Worm (Caenorhabditis elegans) whole organism, young adult: ENCODE data around the gene C55A6.6.

ENCODE experiments used
- B0019.2 ChIP-seq: fragments of 200-800 bp; sonication (Bioruptor generic); conservative IDR thresholded peaks from 2 replicates; pipeline ENCODE4 v1.3.6; 2022; ENCODE audit warnings: missing genetic modification reagents, missing genetic modification characterization, missing compliant biosample characterization
- B0261.1 ChIP-seq: sonication (generic microtip); optimal IDR thresholded peaks from 2 replicates; lab custom pipeline; 2016; ENCODE audit warnings: mild to moderate bottlenecking, missing genetic modification characterization, moderate library complexity, missing compliant biosample characterization
- B0336.3 ChIP-seq: fragments of 200-800 bp; sonication (Bioruptor generic); IDR thresholded peaks from 2 replicates; pipeline ENCODE4 v1.3.6; 2022; ENCODE audit warnings: missing genetic modification characterization, missing compliant biosample characterization
- C17E4.6 ChIP-seq: fragments of 200-800 bp; sonication (Bioruptor generic); IDR thresholded peaks from 2 replicates; pipeline ENCODE4 v1.3.6; 2022; ENCODE audit warnings: missing genetic modification reagents, missing genetic modification characterization, missing compliant biosample characterization
- F49E8.2 ChIP-seq: sonication (generic microtip); optimal IDR thresholded peaks from 3 replicates; lab custom pipeline; 2017; ENCODE audit warnings: missing genetic modification characterization, mild to moderate bottlenecking, missing compliant biosample characterization, antibody characterized with exemption, moderate library complexity; ENCODE audit not compliant: insufficient read depth
- F55B11.4 ChIP-seq: sonication (generic microtip); optimal IDR thresholded peaks from 2 replicates; lab custom pipeline; 2016; ENCODE audit warnings: missing compliant biosample characterization, missing genetic modification characterization, borderline replicate concordance; ENCODE audit not compliant: insufficient read depth
- F57C9.4 ChIP-seq: sonication (generic microtip); optimal IDR thresholded peaks from 2 replicates; lab custom pipeline; 2017; ENCODE audit warnings: mild to moderate bottlenecking, missing genetic modification characterization, missing compliant biosample characterization
- K12H6.12 ChIP-seq: fragments of 200-800 bp; sonication (Bioruptor generic); optimal IDR thresholded peaks from 2 replicates; lab custom pipeline; 2018; ENCODE audit warnings: mild to moderate bottlenecking, missing genetic modification characterization, missing compliant biosample characterization
- T07F8.4 ChIP-seq: sonication (generic microtip); optimal IDR thresholded peaks from 2 replicates; lab custom pipeline; 2016; ENCODE audit warnings: mild to moderate bottlenecking, missing genetic modification characterization, moderate library complexity, missing compliant biosample characterization
- Y53F4B.3 ChIP-seq: fragments of 200-800 bp; sonication (Bioruptor generic); IDR thresholded peaks from 2 replicates; pipeline ENCODE4 v1.3.6; 2022; ENCODE audit warnings: missing genetic modification reagents, missing genetic modification characterization, missing compliant biosample characterization
- Y56A3A.18 ChIP-seq: fragments of 200-800 bp; sonication (Bioruptor generic); IDR thresholded peaks from 2 replicates; pipeline ENCODE4 v1.3.6; 2022; ENCODE audit warnings: missing genetic modification reagents, missing genetic modification characterization, missing compliant biosample characterization
- Y95B8A.8 ChIP-seq: fragments of 200-800 bp; sonication (Bioruptor generic); IDR thresholded peaks from 2 replicates; pipeline ENCODE4 v1.3.6; 2022; ENCODE audit warnings: missing genetic modification reagents, missing genetic modification characterization, missing compliant biosample characterization
- ama-1 ChIP-seq, 3 experiments: fragments of 150-350 bp in 1 of 3; sonication (generic microtip) in 2 of 3; optimal IDR thresholded peaks; 2 replicates each; lab custom pipeline; 2014 to 2018; ENCODE audit warnings: missing biosample characterization in 2 of 3, missing genetic modification characterization in 2 of 3, missing genetic modification reagents in 2 of 3
- aptf-2 ChIP-seq: fragments of 200-800 bp; sonication (Bioruptor generic); conservative IDR thresholded peaks from 2 replicates; pipeline ENCODE4 v1.3.6; 2022; ENCODE audit warnings: missing genetic modification reagents, missing genetic modification characterization, missing compliant biosample characterization
- aptf-3 ChIP-seq: fragments of 200-800 bp; sonication (Bioruptor generic); IDR thresholded peaks from 2 replicates; pipeline ENCODE4 v1.3.6; 2022; ENCODE audit warnings: missing genetic modification characterization, missing compliant biosample characterization
- atf-7 ChIP-seq: sonication (generic microtip); optimal IDR thresholded peaks from 2 replicates; lab custom pipeline; 2017; ENCODE audit warnings: mild to moderate bottlenecking, missing genetic modification characterization, missing compliant biosample characterization
- bed-1 ChIP-seq: fragments of 200-800 bp; sonication (Bioruptor generic); IDR thresholded peaks from 2 replicates; pipeline ENCODE4 v1.3.6; 2022; ENCODE audit warnings: missing genetic modification reagents, missing genetic modification characterization, missing compliant biosample characterization
- ccch-3 ChIP-seq: fragments of 200-800 bp; sonication (Bioruptor generic); optimal IDR thresholded peaks from 2 replicates; lab custom pipeline; 2018; ENCODE audit warnings: mild to moderate bottlenecking, missing genetic modification characterization, missing compliant biosample characterization
- ceh-100 ChIP-seq: fragments of 200-800 bp; sonication (Bioruptor generic); IDR thresholded peaks from 2 replicates; pipeline ENCODE4 v1.3.6; 2022; ENCODE audit warnings: missing genetic modification reagents, missing genetic modification characterization, missing compliant biosample characterization
- ceh-91 ChIP-seq: fragments of 200-800 bp; sonication (Bioruptor generic); IDR thresholded peaks from 2 replicates; pipeline ENCODE4 v1.3.6; 2022; ENCODE audit warnings: missing genetic modification reagents, missing genetic modification characterization, missing compliant biosample characterization
- chd-7 ChIP-seq: sonication (generic microtip); optimal IDR thresholded peaks from 2 replicates; lab custom pipeline; 2016; ENCODE audit warnings: mild to moderate bottlenecking, missing genetic modification characterization, moderate library complexity, missing compliant biosample characterization
- die-1 ChIP-seq: sonication (generic microtip); optimal IDR thresholded peaks from 2 replicates; lab custom pipeline; 2016; ENCODE audit warnings: missing genotype, mild to moderate bottlenecking, missing genetic modification characterization, missing compliant biosample characterization
- dpl-1 ChIP-seq: fragments of 150-350 bp; optimal IDR thresholded peaks from 2 replicates; lab custom pipeline; 2014; ENCODE audit warnings: missing biosample characterization, missing genetic modification reagents, missing genetic modification characterization
- egrh-3 ChIP-seq: fragments of 200-800 bp; sonication (Bioruptor generic); IDR thresholded peaks from 2 replicates; pipeline ENCODE4 v1.3.6; 2022; ENCODE audit warnings: missing genetic modification reagents, missing genetic modification characterization, missing compliant biosample characterization
- hlh-12 ChIP-seq: sonication (generic microtip); optimal IDR thresholded peaks from 2 replicates; lab custom pipeline; 2016; ENCODE audit warnings: missing genetic modification characterization, missing compliant biosample characterization
- let-526 ChIP-seq: fragments of 200-800 bp; sonication (Bioruptor generic); IDR thresholded peaks from 2 replicates; pipeline ENCODE4 v1.3.6; 2022; ENCODE audit warnings: missing genetic modification reagents, missing genetic modification characterization, missing compliant biosample characterization
- let-607 ChIP-seq, 2 experiments: fragments of 200-800 bp in 1 of 2; sonication (Bioruptor generic) in 1 of 2; sonication (generic microtip) in 1 of 2; optimal IDR thresholded peaks; 2 replicates each; lab custom pipeline; 2016 to 2018; ENCODE audit warnings: mild to moderate bottlenecking in 2 of 2, missing compliant biosample characterization in 2 of 2, missing genetic modification characterization in 2 of 2, moderate library complexity in 2 of 2, missing genotype in 1 of 2
- lin-54 ChIP-seq: fragments of 200-800 bp; sonication (Bioruptor generic); optimal IDR thresholded peaks from 2 replicates; lab custom pipeline; 2018; ENCODE audit warnings: mild to moderate bottlenecking, missing genetic modification characterization, missing compliant biosample characterization
- lsl-1 ChIP-seq: fragments of 200-800 bp; sonication (Bioruptor generic); optimal IDR thresholded peaks from 2 replicates; lab custom pipeline; 2018; ENCODE audit warnings: mild to moderate bottlenecking, missing genetic modification characterization, moderate library complexity, missing compliant biosample characterization
- madf-10 ChIP-seq: sonication (generic microtip); optimal IDR thresholded peaks from 2 replicates; lab custom pipeline; 2016; ENCODE audit warnings: mild to moderate bottlenecking, missing genetic modification characterization, missing compliant biosample characterization
- madf-6 ChIP-seq: fragments of 200-800 bp; sonication (Bioruptor generic); IDR thresholded peaks from 2 replicates; pipeline ENCODE4 v1.3.6; 2022; ENCODE audit warnings: missing genetic modification reagents, missing genetic modification characterization, missing compliant biosample characterization
- madf-8 ChIP-seq: fragments of 200-800 bp; sonication (Bioruptor generic); conservative IDR thresholded peaks from 2 replicates; pipeline ENCODE4 v1.3.6; 2022; ENCODE audit warnings: missing genetic modification reagents, missing genetic modification characterization, missing compliant biosample characterization
- mcd-1 ChIP-seq: fragments of 200-800 bp; sonication (Bioruptor generic); IDR thresholded peaks from 2 replicates; pipeline ENCODE4 v1.3.6; 2022; ENCODE audit warnings: missing genetic modification reagents, missing genetic modification characterization, missing compliant biosample characterization
- mel-28 ChIP-seq: sonication (generic microtip); optimal IDR thresholded peaks from 2 replicates; lab custom pipeline; 2016; ENCODE audit warnings: borderline replicate concordance, mild to moderate bottlenecking, missing genetic modification characterization, missing compliant biosample characterization
- nfya-1 ChIP-seq: sonication (generic microtip); optimal IDR thresholded peaks from 2 replicates; lab custom pipeline; 2017; ENCODE audit warnings: antibody characterized with exemption, missing compliant biosample characterization, missing genetic modification characterization, borderline replicate concordance; ENCODE audit not compliant: insufficient read depth
- rcor-1 ChIP-seq: fragments of 200-800 bp; sonication (Bioruptor generic); IDR thresholded peaks from 2 replicates; pipeline ENCODE4 v1.3.6; 2022; ENCODE audit warnings: missing genetic modification reagents, missing genetic modification characterization, missing compliant biosample characterization
- rec-8 ChIP-seq, 2 experiments: sonication (generic microtip); optimal IDR thresholded peaks; 2 replicates each; lab custom pipeline; 2016; ENCODE audit warnings: mild to moderate bottlenecking in 2 of 2, missing genetic modification characterization in 2 of 2, missing genetic modification reagents in 2 of 2, missing genotype in 2 of 2, missing biosample characterization in 1 of 2, missing compliant biosample characterization in 1 of 2, moderate library complexity in 1 of 2
- snpc-3.4 ChIP-seq: sonication (generic microtip); optimal IDR thresholded peaks from 2 replicates; lab custom pipeline; 2017; ENCODE audit warnings: missing genetic modification characterization, mild to moderate bottlenecking, missing compliant biosample characterization, antibody characterized with exemption, moderate library complexity, missing genotype, missing genetic modification reagents
- snpc-4 ChIP-seq, 5 experiments: fragments of 150-350 bp in 1 of 5; sonication (generic microtip) in 4 of 5; optimal IDR thresholded peaks; 2 replicates each; lab custom pipeline; 2014 to 2018; ENCODE audit warnings: missing genetic modification characterization in 5 of 5, missing biosample characterization in 3 of 5, antibody characterized with exemption in 2 of 5, mild to moderate bottlenecking in 2 of 5, missing compliant biosample characterization in 2 of 5, missing genotype in 2 of 5, moderate library complexity in 2 of 5, missing genetic modification reagents in 1 of 5
- sptf-2 ChIP-seq: fragments of 200-800 bp; sonication (Bioruptor generic); optimal IDR thresholded peaks from 2 replicates; lab custom pipeline; 2018; ENCODE audit warnings: mild to moderate bottlenecking, missing genetic modification characterization, missing compliant biosample characterization
- unc-130 ChIP-seq: sonication (generic microtip); optimal IDR thresholded peaks from 2 replicates; lab custom pipeline; 2016; ENCODE audit warnings: missing genetic modification reagents, missing genetic modification characterization, missing compliant biosample characterization
- xnd-1 ChIP-seq: sonication (generic microtip); optimal IDR thresholded peaks from 2 replicates; lab custom pipeline; 2016; ENCODE audit warnings: missing genotype, missing genetic modification reagents, missing genetic modification characterization, missing compliant biosample characterization
- zfh-2 ChIP-seq: fragments of 200-800 bp; sonication (Bioruptor generic); conservative IDR thresholded peaks from 2 replicates; pipeline ENCODE4 v1.3.6; 2022; ENCODE audit warnings: missing genetic modification reagents, missing genetic modification characterization, missing compliant biosample characterization
- ztf-22 ChIP-seq: fragments of 200-800 bp; sonication (Bioruptor generic); optimal IDR thresholded peaks from 2 replicates; lab custom pipeline; 2018; ENCODE audit warnings: mild to moderate bottlenecking, missing genetic modification characterization, moderate library complexity, missing compliant biosample characterization
- ztf-26 ChIP-seq: sonication (generic microtip); optimal IDR thresholded peaks from 2 replicates; lab custom pipeline; 2017; ENCODE audit warnings: missing genetic modification characterization, missing compliant biosample characterization
- ztf-6 ChIP-seq: fragments of 200-800 bp; sonication (Bioruptor generic); IDR thresholded peaks from 2 replicates; pipeline ENCODE4 v1.3.6; 2022; ENCODE audit warnings: missing genetic modification reagents, missing genetic modification characterization, missing compliant biosample characterization

Gene C55A6.6

DNA sequence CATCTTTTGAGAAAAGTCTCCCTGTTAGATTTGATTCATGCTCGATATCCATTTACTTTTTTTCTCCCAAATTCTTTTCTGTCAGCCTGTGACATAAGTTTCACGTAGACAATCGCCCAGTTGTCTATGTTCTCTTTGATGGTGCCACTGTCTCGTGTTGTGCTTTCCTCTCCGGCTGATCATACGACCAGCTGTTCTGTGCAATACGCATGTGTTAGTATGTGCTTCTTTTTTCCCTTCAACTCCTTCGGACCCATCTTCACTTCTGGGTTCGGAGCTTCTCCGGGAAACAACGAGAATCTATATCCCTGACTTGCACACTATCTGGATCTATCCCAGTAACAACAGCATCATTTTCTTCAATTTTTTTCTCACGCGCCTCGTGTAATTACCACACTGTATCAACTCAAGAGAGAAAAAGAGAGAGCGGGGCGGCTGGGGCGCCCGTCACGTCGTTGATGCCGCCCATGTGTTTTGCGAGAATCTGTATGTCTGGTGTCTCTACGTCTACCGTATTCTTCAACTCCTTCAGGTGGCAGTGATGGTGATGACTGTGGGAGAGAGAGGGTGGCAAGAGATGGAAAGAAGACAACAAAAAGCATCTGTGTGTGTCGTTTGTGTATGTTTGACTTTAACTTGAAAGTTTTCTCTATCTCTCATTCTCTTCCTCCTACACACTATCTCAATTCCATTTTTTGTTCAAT is 17.4 kb upstream of the C55A6.6 start (continued):
- TF ChIP-seq ama-1 (optimal IDR thresholded peaks at IDR 0.05; lab: Kevin White, UChicago) (no peak), ama-1 (GFP tag; optimal IDR thresholded peaks at IDR 0.05; lab: Kevin White, UChicago) (no peak), die-1 (tag; lab: Kevin White, UChicago) (peak; percentile 48), aptf-2 (GFP tag; lab: Robert Waterston, UW) (no peak), ztf-6 (GFP tag; lab: Robert Waterston, UW) (peak; percentile 64; the same call in 1 of the 2 replicates), madf-6 (GFP tag; lab: Robert Waterston, UW) (no peak), ceh-100 (GFP tag; lab: Robert Waterston, UW) (no peak), F49E8.2 (tag; lab: Kevin White, UChicago) (no peak), ccch-3 (GFP tag; lab: Kevin White, UChicago) (no peak), let-607 (tag; optimal IDR thresholded peaks at IDR 0.05; lab: Kevin White, UChicago) (peak in 1 of 2 experiments; percentile 64), B0336.3 (GFP tag; lab: Robert Waterston, UW) (peak; percentile 78), snpc-3.4 (no peak), madf-8 (GFP tag; lab: Robert Waterston, UW) (no peak), atf-7 (tag; lab: Kevin White, UChicago) (peak; percentile 81), Y56A3A.18 (GFP tag; lab: Robert Waterston, UW) (0 out of 2 replicates have a peak, but pooled peaks have one; percentile 39), madf-10 (tag; lab: Kevin White, UChicago) (peak; percentile 55), bed-1 (GFP tag; lab: Robert Waterston, UW) (no peak), Y95B8A.8 (no peak), lsl-1 (GFP tag; lab: Kevin White, UChicago) (no peak), chd-7 (tag; lab: Kevin White, UChicago) (peak; percentile 69), B0261.1 (no peak), dpl-1 (GFP tag; lab: Kevin White, UChicago) (no peak), ztf-26 (tag; lab: Kevin White, UChicago) (peak; percentile 70), unc-130 (GFP tag; lab: Kevin White, UChicago) (no peak), F55B11.4 (tag; lab: Kevin White, UChicago) (no peak), let-526 (GFP tag; lab: Robert Waterston, UW) (peak; percentile 26; the same call in 1 of the 2 replicates), rcor-1 (no peak), snpc-4 (GFP tag; optimal IDR thresholded peaks at IDR 0.05; lab: Kevin White, UChicago) (no peak), snpc-4 (tag; optimal IDR thresholded peaks at IDR 0.05; lab: Kevin White, UChicago) (peak in 3 of 4 experiments; percentile 10 to 58 (median 54)), hlh-12 (tag; lab: Kevin White, UChicago) (no peak), sptf-2 (no peak), aptf-3 (no peak), mel-28 (tag; lab: Kevin White, UChicago) (no peak), mcd-1 (GFP tag; lab: Robert Waterston, UW) (no peak), B0019.2 (GFP tag; lab: Robert Waterston, UW) (no peak), F57C9.4 (no peak), T07F8.4 (tag; lab: Kevin White, UChicago) (no peak), ceh-91 (GFP tag; lab: Robert Waterston, UW) (no peak), ztf-22 (no peak), lin-54 (peak; percentile 8), zfh-2 (GFP tag; lab: Robert Waterston, UW) (peak; percentile 79), xnd-1 (tag; lab: Kevin White, UChicago) (no peak), nfya-1 (tag; lab: Kevin White, UChicago) (no peak), Y53F4B.3 (GFP tag; lab: Robert Waterston, UW) (no peak), rec-8 (tag; optimal IDR thresholded peaks at IDR 0.05; lab: Kevin White, UChicago) (no peak), K12H6.12 (tag; lab: Kevin White, UChicago) (peak; percentile 76), C17E4.6 (no peak), egrh-3 (GFP tag; lab: Robert Waterston, UW) (no peak; the same call in 1 of the 2 replicates)
